Worm (Caenorhabditis elegans) whole organism, mixed stage, embryonic: ENCODE results near the gene clec-156.

Experiments used
- elt-3 ChIP-seq: fragments of 150-350 bp; optimal IDR thresholded peaks from 2 replicates; lab custom pipeline; 2014; ENCODE audit warnings: missing biosample characterization, missing genetic modification characterization
- mab-5 ChIP-seq: fragments of 150-350 bp; optimal IDR thresholded peaks from 2 replicates; lab custom pipeline; 2014; ENCODE audit warnings: missing biosample characterization, missing genetic modification characterization
- unc-39 ChIP-seq: fragments of 150-350 bp; optimal IDR thresholded peaks from 2 replicates; lab custom pipeline; 2014; ENCODE audit warnings: missing biosample characterization, missing genetic modification characterization
- unc-62 ChIP-seq: fragments of 150-350 bp; optimal IDR thresholded peaks from 2 replicates; lab custom pipeline; 2014; ENCODE audit warnings: missing biosample characterization, missing genetic modification reagents, missing genetic modification characterization

DNA sequence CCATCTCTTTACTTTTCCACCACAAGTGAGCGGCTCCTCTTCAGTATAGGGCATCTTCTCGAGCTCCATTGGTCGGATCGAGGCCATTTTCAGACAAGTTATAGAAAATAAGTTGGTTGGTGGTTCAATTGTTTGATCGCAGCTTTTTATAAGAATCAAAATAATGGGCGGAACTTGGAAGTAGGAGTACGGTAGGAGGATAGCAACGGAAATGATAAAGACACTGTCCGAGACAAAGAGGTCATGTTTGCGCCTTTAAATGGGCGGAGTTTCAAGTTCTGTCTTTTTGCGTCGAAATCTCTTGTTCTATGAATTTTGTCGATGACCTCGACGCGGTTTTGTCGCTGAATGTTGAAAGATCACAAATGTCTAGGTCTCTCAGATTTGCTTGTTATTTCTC is 19.9 kb downstream of the clec-156 start, which contains the start of gene F26A1.8:
- TF ChIP-seq mab-5 (tag; lab: Kevin White, UChicago) (no peak), unc-39 (tag; lab: Kevin White, UChicago) (no peak), unc-62 (GFP tag; lab: Kevin White, UChicago) (no peak), elt-3 (tag; lab: Kevin White, UChicago) (no peak)
